Worm (Caenorhabditis elegans) whole organism, L1 larva: Measurements from ENCODE around the gene sulp-5.

Experiments
- C04F5.9 ChIP-seq: sonication (generic microtip); optimal IDR thresholded peaks from 2 replicates; lab custom pipeline; 2016; ENCODE audit warnings: missing genetic modification characterization, missing compliant biosample characterization
- C34B4.2 ChIP-seq: sonication (generic microtip); optimal IDR thresholded peaks from 2 replicates; lab custom pipeline; 2017; ENCODE audit warnings: mild to moderate bottlenecking, missing genetic modification characterization, missing compliant biosample characterization
- F16B12.6 ChIP-seq: fragments of 150-350 bp; optimal IDR thresholded peaks from 2 replicates; lab custom pipeline; 2014; ENCODE audit warnings: missing biosample characterization, missing genetic modification characterization
- Y116A8C.19 ChIP-seq: sonication (generic microtip); optimal IDR thresholded peaks from 2 replicates; lab custom pipeline; 2016; ENCODE audit warnings: missing compliant biosample characterization, missing genetic modification characterization, borderline replicate concordance
- aha-1 ChIP-seq: fragments of 150-350 bp; optimal IDR thresholded peaks from 2 replicates; lab custom pipeline; 2014; ENCODE audit warnings: missing biosample characterization, missing genetic modification characterization
- alr-1 ChIP-seq: fragments of 200-800 bp; sonication (Bioruptor generic); optimal IDR thresholded peaks from 2 replicates; lab custom pipeline; 2018; ENCODE audit warnings: borderline replicate concordance, mild to moderate bottlenecking, missing genetic modification characterization, missing compliant biosample characterization
- aly-2 ChIP-seq: fragments of 150-350 bp; optimal IDR thresholded peaks from 2 replicates; lab custom pipeline; 2014; ENCODE audit warnings: missing biosample characterization, missing genetic modification characterization
- blmp-1 ChIP-seq: fragments of 150-350 bp; optimal IDR thresholded peaks from 2 replicates; lab custom pipeline; 2014; ENCODE audit warnings: missing biosample characterization, missing genetic modification characterization
- ceh-82 ChIP-seq, 3 experiments: fragments of 150-350 bp in 1 of 3; sonication (generic microtip) in 2 of 3; optimal IDR thresholded peaks; 2 replicates each; lab custom pipeline; 2014 to 2017; ENCODE audit warnings: missing biosample characterization in 3 of 3, missing genetic modification characterization in 3 of 3
- ceh-88 ChIP-seq: fragments of 200-800 bp; sonication (Bioruptor generic); IDR thresholded peaks from 2 replicates; pipeline ENCODE4 v1.3.6; 2022; ENCODE audit warnings: missing genetic modification characterization, missing compliant biosample characterization
- dpl-1 ChIP-seq, 3 experiments: fragments of 150-350 bp in 2 of 3; sonication (generic microtip) in 1 of 3; optimal IDR thresholded peaks; 2 replicates each; lab custom pipeline; 2014 to 2017; ENCODE audit warnings: missing biosample characterization in 3 of 3, missing genetic modification characterization in 3 of 3, missing genetic modification reagents in 3 of 3
- dsc-1 ChIP-seq: sonication (generic microtip); optimal IDR thresholded peaks from 2 replicates; lab custom pipeline; 2016; ENCODE audit warnings: mild to moderate bottlenecking, missing genetic modification characterization, missing compliant biosample characterization
- egl-27 ChIP-seq, 2 experiments: fragments of 150-350 bp in 1 of 2; sonication (generic microtip); optimal IDR thresholded peaks; 3 replicates each; lab custom pipeline; 2017 to 2018; ENCODE audit warnings: missing biosample characterization in 2 of 2, missing genetic modification characterization in 2 of 2, missing genetic modification reagents in 2 of 2
- elt-3 ChIP-seq, 6 experiments: fragments of 150-350 bp in 1 of 6; sonication (generic microtip); optimal IDR thresholded peaks; 2 replicates each; lab custom pipeline; 2017 to 2018; ENCODE audit warnings: missing biosample characterization in 6 of 6, missing genetic modification characterization in 6 of 6, inconsistent platforms in 1 of 6
- ets-5 ChIP-seq: fragments of 200-800 bp; sonication (Bioruptor generic); IDR thresholded peaks from 2 replicates; pipeline ENCODE4 v1.3.6; 2022; ENCODE audit warnings: missing genetic modification characterization, missing compliant biosample characterization
- fkh-10 ChIP-seq: sonication (generic microtip); optimal IDR thresholded peaks from 2 replicates; lab custom pipeline; 2017; ENCODE audit warnings: missing biosample characterization, missing genetic modification reagents, missing genetic modification characterization
- fkh-8 ChIP-seq: sonication (generic microtip); optimal IDR thresholded peaks from 2 replicates; lab custom pipeline; 2016; ENCODE audit warnings: mild to moderate bottlenecking, missing genetic modification characterization, missing compliant biosample characterization
- fos-1 ChIP-seq: fragments of 150-350 bp; optimal IDR thresholded peaks from 2 replicates; lab custom pipeline; 2014; ENCODE audit warnings: missing biosample characterization, missing genetic modification characterization
- grh-1 ChIP-seq: fragments of 200-800 bp; sonication (Bioruptor generic); IDR thresholded peaks from 2 replicates; pipeline ENCODE4 v1.3.6; 2022; ENCODE audit warnings: missing genetic modification reagents, missing genetic modification characterization, missing compliant biosample characterization
- hlh-17 ChIP-seq: fragments of 200-800 bp; sonication (Bioruptor generic); optimal IDR thresholded peaks from 2 replicates; lab custom pipeline; 2018; ENCODE audit warnings: missing genetic modification characterization, mild to moderate bottlenecking, missing compliant biosample characterization, moderate library complexity, borderline replicate concordance
- hlh-4 ChIP-seq: sonication (generic microtip); optimal IDR thresholded peaks from 2 replicates; lab custom pipeline; 2016; ENCODE audit warnings: mild to moderate bottlenecking, missing genetic modification characterization, missing compliant biosample characterization
- hpl-2 ChIP-seq: fragments of 150-350 bp; optimal IDR thresholded peaks from 2 replicates; lab custom pipeline; 2014; ENCODE audit warnings: missing biosample characterization, missing genetic modification reagents, missing genetic modification characterization
- jun-1 ChIP-seq: fragments of 150-350 bp; optimal IDR thresholded peaks from 2 replicates; lab custom pipeline; 2014; ENCODE audit warnings: missing biosample characterization, missing genetic modification reagents, missing genetic modification characterization
- lin-13 ChIP-seq: fragments of 150-350 bp; optimal IDR thresholded peaks from 2 replicates; lab custom pipeline; 2014; ENCODE audit warnings: missing biosample characterization, missing genetic modification reagents, missing genetic modification characterization
- lin-14 ChIP-seq: fragments of 200-800 bp; sonication (Bioruptor generic); optimal IDR thresholded peaks from 2 replicates; lab custom pipeline; 2018; ENCODE audit warnings: mild to moderate bottlenecking, missing genetic modification characterization, moderate library complexity, missing compliant biosample characterization
- lin-39 ChIP-seq: fragments of 150-350 bp; optimal IDR thresholded peaks from 2 replicates; lab custom pipeline; 2014; ENCODE audit warnings: missing biosample characterization, missing genetic modification reagents, missing genetic modification characterization
- lir-3 ChIP-seq: sonication (generic microtip); optimal IDR thresholded peaks from 2 replicates; lab custom pipeline; 2016; ENCODE audit warnings: mild to moderate bottlenecking, missing genetic modification characterization, moderate library complexity, missing compliant biosample characterization; ENCODE audit not compliant: poor library complexity
- lsy-2 ChIP-seq, 2 experiments: fragments of 150-350 bp; optimal IDR thresholded peaks; 2 replicates each; lab custom pipeline; 2014; ENCODE audit warnings: missing biosample characterization in 2 of 2, missing genetic modification characterization in 2 of 2
- mef-2 ChIP-seq: fragments of 150-350 bp; optimal IDR thresholded peaks from 2 replicates; lab custom pipeline; 2014; ENCODE audit warnings: missing biosample characterization, missing genetic modification characterization
- mep-1 ChIP-seq: fragments of 150-350 bp; optimal IDR thresholded peaks from 2 replicates; lab custom pipeline; 2014; ENCODE audit warnings: missing biosample characterization, missing genetic modification characterization
- nhr-11 ChIP-seq: fragments of 150-350 bp; optimal IDR thresholded peaks from 2 replicates; lab custom pipeline; 2014; ENCODE audit warnings: missing biosample characterization, missing genetic modification characterization
- nhr-12 ChIP-seq: sonication (generic microtip); optimal IDR thresholded peaks from 2 replicates; lab custom pipeline; 2017; ENCODE audit warnings: missing biosample characterization, missing genetic modification characterization
- nhr-237 ChIP-seq: fragments of 150-350 bp; optimal IDR thresholded peaks from 2 replicates; lab custom pipeline; 2014; ENCODE audit warnings: missing biosample characterization, missing genetic modification characterization
- nhr-47 ChIP-seq: sonication (generic microtip); optimal IDR thresholded peaks from 2 replicates; lab custom pipeline; 2016; ENCODE audit warnings: mild to moderate bottlenecking, missing genetic modification characterization, moderate library complexity, missing compliant biosample characterization
- nhr-71 ChIP-seq: sonication (generic microtip); optimal IDR thresholded peaks from 2 replicates; lab custom pipeline; 2016; ENCODE audit warnings: mild to moderate bottlenecking, missing genetic modification characterization, moderate library complexity, missing compliant biosample characterization
- nhr-84 ChIP-seq: sonication (generic microtip); optimal IDR thresholded peaks from 2 replicates; lab custom pipeline; 2017; ENCODE audit warnings: missing biosample characterization, missing genetic modification characterization
- nhr-90 ChIP-seq: sonication (generic microtip); optimal IDR thresholded peaks from 2 replicates; lab custom pipeline; 2016; ENCODE audit warnings: mild to moderate bottlenecking, missing genetic modification characterization, missing compliant biosample characterization; ENCODE audit not compliant: poor library complexity
- pqm-1 ChIP-seq: sonication (generic microtip); optimal IDR thresholded peaks from 3 replicates; lab custom pipeline; 2017; ENCODE audit warnings: missing biosample characterization, missing genetic modification characterization
- rnt-1 ChIP-seq: sonication (generic microtip); optimal IDR thresholded peaks from 2 replicates; lab custom pipeline; 2016; ENCODE audit warnings: mild to moderate bottlenecking, missing genetic modification characterization, moderate library complexity, missing compliant biosample characterization
- skn-1 ChIP-seq: fragments of 150-350 bp; optimal IDR thresholded peaks from 2 replicates; lab custom pipeline; 2014; ENCODE audit warnings: missing biosample characterization, missing genetic modification characterization
- snpc-4 ChIP-seq: fragments of 150-350 bp; optimal IDR thresholded peaks from 2 replicates; lab custom pipeline; 2014; ENCODE audit warnings: missing biosample characterization, missing genetic modification characterization
- snu-23 ChIP-seq: sonication (generic microtip); optimal IDR thresholded peaks from 2 replicates; lab custom pipeline; 2016; ENCODE audit warnings: missing genetic modification characterization, missing compliant biosample characterization
- sox-4 ChIP-seq: sonication (generic microtip); optimal IDR thresholded peaks from 2 replicates; lab custom pipeline; 2016; ENCODE audit warnings: missing genetic modification characterization, missing compliant biosample characterization
- sptf-1 ChIP-seq: fragments of 150-350 bp; optimal IDR thresholded peaks from 2 replicates; lab custom pipeline; 2014; ENCODE audit warnings: missing biosample characterization, missing genetic modification characterization
- sup-37 ChIP-seq: fragments of 200-800 bp; sonication (Bioruptor generic); optimal IDR thresholded peaks from 2 replicates; lab custom pipeline; 2018; ENCODE audit warnings: mild to moderate bottlenecking, missing genetic modification characterization, missing compliant biosample characterization
- swsn-7 ChIP-seq: sonication (generic microtip); optimal IDR thresholded peaks from 2 replicates; lab custom pipeline; 2016; ENCODE audit warnings: missing genetic modification characterization, missing compliant biosample characterization
- unc-30 ChIP-seq: sonication (generic microtip); optimal IDR thresholded peaks from 2 replicates; lab custom pipeline; 2017; ENCODE audit warnings: missing biosample characterization, missing genetic modification characterization
- unc-98 ChIP-seq: fragments of 200-800 bp; sonication (Bioruptor generic); IDR thresholded peaks from 2 replicates; pipeline ENCODE4 v1.3.6; 2022; ENCODE audit warnings: missing genetic modification characterization, missing compliant biosample characterization
- vab-15 ChIP-seq: sonication (generic microtip); optimal IDR thresholded peaks from 2 replicates; lab custom pipeline; 2017; ENCODE audit warnings: missing genotype, mild to moderate bottlenecking, missing genetic modification characterization, missing compliant biosample characterization
- zag-1 ChIP-seq: fragments of 150-350 bp; optimal IDR thresholded peaks from 2 replicates; lab custom pipeline; 2014; ENCODE audit warnings: missing biosample characterization, missing genetic modification characterization
- zip-4 ChIP-seq: fragments of 200-800 bp; sonication (Bioruptor generic); optimal IDR thresholded peaks from 2 replicates; lab custom pipeline; 2018; ENCODE audit warnings: mild to moderate bottlenecking, missing genetic modification characterization, moderate library complexity, missing compliant biosample characterization
- ztf-11 ChIP-seq, 2 experiments: sonication (generic microtip); optimal IDR thresholded peaks; 2 replicates each; lab custom pipeline; 2016 to 2017; ENCODE audit warnings: missing genetic modification characterization in 2 of 2, missing biosample characterization in 1 of 2, missing compliant biosample characterization in 1 of 2

Gene sulp-5

ce11 chrV:11887988-11888499, 8.2 kb downstream of the sulp-5 start, which contains the start of gene adh-1 (continued):
- TF ChIP-seq sox-4 (tag; lab: Kevin White, UChicago) = peak; percentile 57
- peak; percentile 62 for TF ChIP-seq nhr-11 (tag; lab: Kevin White, UChicago)
- TF ChIP-seq lsy-2 (tag; optimal IDR thresholded peaks at IDR 0.05; lab: Kevin White, UChicago) = peak; percentile 48 to 82
- peak; percentile 30 for TF ChIP-seq snpc-4 (tag; lab: Kevin White, UChicago)
- TF ChIP-seq fkh-8 (tag; lab: Kevin White, UChicago) = no peak
- TF ChIP-seq ceh-88 (GFP tag; lab: Robert Waterston, UW) = no peak; the same call in none of the 2 replicates
- TF ChIP-seq nhr-71 (tag; lab: Kevin White, UChicago) = peak; percentile 97
- peak; percentile 37 for TF ChIP-seq skn-1
- TF ChIP-seq vab-15 (tag; lab: Kevin White, UChicago) = no peak
- peak; percentile 89 for TF ChIP-seq blmp-1
- no peak for TF ChIP-seq zag-1 (tag; lab: Kevin White, UChicago)
- no peak for TF ChIP-seq hlh-17 (GFP tag; lab: Kevin White, UChicago)
- TF ChIP-seq nhr-237 (tag; lab: Kevin White, UChicago) = no peak
- no peak for TF ChIP-seq grh-1 (GFP tag; lab: Robert Waterston, UW)
- TF ChIP-seq ceh-82 (tag; optimal IDR thresholded peaks at IDR 0.05; lab: Kevin White, UChicago) = peak in 1 of 3 experiments; percentile 14
- TF ChIP-seq jun-1 = peak; percentile 70
- TF ChIP-seq C34B4.2 (tag; lab: Kevin White, UChicago) = peak; percentile 42
- no peak for TF ChIP-seq aly-2
- TF ChIP-seq unc-30 (tag; lab: Kevin White, UChicago) = no peak
- TF ChIP-seq sptf-1 (tag; lab: Kevin White, UChicago) = no peak
- no peak for TF ChIP-seq unc-98 (GFP tag; lab: Robert Waterston, UW)
- peak; percentile 97 for TF ChIP-seq lin-14 (GFP tag; lab: Kevin White, UChicago)
- no peak for TF ChIP-seq fos-1 (tag; lab: Kevin White, UChicago)
- TF ChIP-seq rnt-1 = peak; percentile 91
- peak; percentile 75 for TF ChIP-seq nhr-90 (tag; lab: Kevin White, UChicago)
- TF ChIP-seq lin-39 = peak; percentile 72
- peak; percentile 4 to 50 (median 8) for TF ChIP-seq dpl-1 (GFP tag; optimal IDR thresholded peaks at IDR 0.05; lab: Kevin White, UChicago)
- peak; percentile 82 for TF ChIP-seq snu-23 (GFP tag; lab: Kevin White, UChicago)
- TF ChIP-seq egl-27 (tag; optimal IDR thresholded peaks at IDR 0.05; lab: Kevin White, UChicago) = no peak
- TF ChIP-seq lir-3 (tag; lab: Kevin White, UChicago) = peak; percentile 70
- no peak for TF ChIP-seq fkh-10 (GFP tag; lab: Kevin White, UChicago)
- no peak for TF ChIP-seq mef-2
- TF ChIP-seq sup-37 (GFP tag; lab: Kevin White, UChicago) = peak; percentile 90
- no peak for TF ChIP-seq ets-5 (GFP tag; lab: Robert Waterston, UW)
- TF ChIP-seq nhr-12 (tag; lab: Kevin White, UChicago) = no peak
- no peak for TF ChIP-seq pqm-1 (tag; lab: Kevin White, UChicago)
- TF ChIP-seq zip-4 (GFP tag; lab: Kevin White, UChicago) = no peak
- no peak for TF ChIP-seq alr-1 (tag; lab: Kevin White, UChicago)
- TF ChIP-seq swsn-7 (tag; lab: Kevin White, UChicago) = peak; percentile 56
- TF ChIP-seq nhr-47 = peak; percentile 77
- no peak for TF ChIP-seq F16B12.6 (tag; lab: Kevin White, UChicago)
- no peak for TF ChIP-seq nhr-84
- peak; percentile 1 for TF ChIP-seq C04F5.9 (tag; lab: Kevin White, UChicago)
- TF ChIP-seq hlh-4 (tag; lab: Kevin White, UChicago) = no peak
- no peak for TF ChIP-seq hpl-2
- TF ChIP-seq lin-13 (GFP tag; lab: Kevin White, UChicago) = peak; percentile 62
- peak in 3 of 6 experiments; percentile 18 to 99 (median 41) for TF ChIP-seq elt-3 (tag; optimal IDR thresholded peaks at IDR 0.05; lab: Kevin White, UChicago)
- TF ChIP-seq Y116A8C.19 = no peak
- peak in 1 of 2 experiments; percentile 8 for TF ChIP-seq ztf-11 (tag; optimal IDR thresholded peaks at IDR 0.05; lab: Kevin White, UChicago)
- TF ChIP-seq aha-1 (tag; lab: Kevin White, UChicago) = no peak
- TF ChIP-seq mep-1 = peak; percentile 24
- TF ChIP-seq dsc-1 = no peak
